Worm (Caenorhabditis elegans) whole organism, L3 larva: Measurements from ENCODE around the gene snt-1.
A peak's percentile ranks its signal among the peaks of the same experiment; 100 is the strongest.

ENCODE experiments used
- R02D3.7 ChIP-seq: fragments of 150-350 bp; optimal IDR thresholded peaks from 2 replicates; lab custom pipeline; 2014; ENCODE audit warnings: missing biosample characterization, missing genetic modification characterization
- ceh-28 ChIP-seq: fragments of 150-350 bp; optimal IDR thresholded peaks from 2 replicates; lab custom pipeline; 2014; ENCODE audit warnings: missing biosample characterization, missing genetic modification reagents, missing genetic modification characterization
- ceh-82 ChIP-seq: fragments of 150-350 bp; optimal IDR thresholded peaks from 2 replicates; lab custom pipeline; 2014; ENCODE audit warnings: missing biosample characterization, missing genetic modification characterization
- daf-12 ChIP-seq: fragments of 150-350 bp; optimal IDR thresholded peaks from 2 replicates; lab custom pipeline; 2014; ENCODE audit warnings: missing biosample characterization, missing genetic modification reagents, missing genetic modification characterization
- egl-27 ChIP-seq: sonication (generic microtip); optimal IDR thresholded peaks from 4 replicates; lab custom pipeline; 2017; ENCODE audit warnings: missing biosample characterization, missing genetic modification reagents, missing genetic modification characterization
- egl-5 ChIP-seq: fragments of 150-350 bp; optimal IDR thresholded peaks from 2 replicates; lab custom pipeline; 2017; ENCODE audit warnings: missing biosample characterization, missing genetic modification reagents, missing genetic modification characterization, inconsistent platforms
- elt-1 ChIP-seq: fragments of 150-350 bp; optimal IDR thresholded peaks from 2 replicates; lab custom pipeline; 2014; ENCODE audit warnings: missing biosample characterization, missing genetic modification characterization
- elt-2 ChIP-seq: sonication (generic microtip); optimal IDR thresholded peaks from 2 replicates; lab custom pipeline; 2016; ENCODE audit warnings: missing genetic modification reagents, mild to moderate bottlenecking, missing genetic modification characterization, missing compliant biosample characterization
- elt-3 ChIP-seq, 3 experiments: fragments of 150-350 bp in 1 of 3; sonication (generic microtip) in 2 of 3; optimal IDR thresholded peaks; 2 replicates in 2 of 3; 4 replicates in 1 of 3; lab custom pipeline; 2014 to 2017; ENCODE audit warnings: missing biosample characterization in 3 of 3, missing genetic modification characterization in 3 of 3
- fkh-10 ChIP-seq: sonication (generic microtip); optimal IDR thresholded peaks from 2 replicates; lab custom pipeline; 2017; ENCODE audit warnings: missing biosample characterization, missing genetic modification reagents, missing genetic modification characterization
- fkh-2 ChIP-seq: fragments of 150-350 bp; optimal IDR thresholded peaks from 2 replicates; lab custom pipeline; 2014; ENCODE audit warnings: missing biosample characterization, missing genetic modification reagents, missing genetic modification characterization
- fos-1 ChIP-seq: fragments of 150-350 bp; optimal IDR thresholded peaks from 2 replicates; lab custom pipeline; 2014; ENCODE audit warnings: missing biosample characterization, missing genetic modification characterization
- hmg-11 ChIP-seq: sonication (generic microtip); optimal IDR thresholded peaks from 2 replicates; lab custom pipeline; 2016; ENCODE audit warnings: missing genetic modification characterization, missing compliant biosample characterization
- jun-1 ChIP-seq: fragments of 150-350 bp; optimal IDR thresholded peaks from 2 replicates; lab custom pipeline; 2014; ENCODE audit warnings: missing biosample characterization, missing genetic modification reagents, missing genetic modification characterization
- lin-15B ChIP-seq: fragments of 150-350 bp; optimal IDR thresholded peaks from 2 replicates; lab custom pipeline; 2014; ENCODE audit warnings: missing biosample characterization, missing genetic modification characterization
- lin-39 ChIP-seq: fragments of 150-350 bp; optimal IDR thresholded peaks from 2 replicates; lab custom pipeline; 2018; ENCODE audit warnings: missing biosample characterization, missing genetic modification reagents, missing genetic modification characterization
- mdl-1 ChIP-seq: fragments of 150-350 bp; optimal IDR thresholded peaks from 2 replicates; lab custom pipeline; 2014; ENCODE audit warnings: missing biosample characterization, missing genetic modification characterization
- mml-1 ChIP-seq: fragments of 150-350 bp; sonication (generic microtip); optimal IDR thresholded peaks from 3 replicates; lab custom pipeline; 2014; ENCODE audit warnings: missing biosample characterization, missing genetic modification characterization
- nfya-1 ChIP-seq: sonication (generic microtip); optimal IDR thresholded peaks from 2 replicates; lab custom pipeline; 2017; ENCODE audit warnings: missing genetic modification characterization, mild to moderate bottlenecking, missing compliant biosample characterization, antibody characterized with exemption, moderate library complexity; ENCODE audit not compliant: insufficient read depth
- nhr-11 ChIP-seq: fragments of 150-350 bp; optimal IDR thresholded peaks from 2 replicates; lab custom pipeline; 2014; ENCODE audit warnings: missing biosample characterization, missing genetic modification characterization
- nhr-12 ChIP-seq: fragments of 150-350 bp; optimal IDR thresholded peaks from 2 replicates; lab custom pipeline; 2014; ENCODE audit warnings: missing biosample characterization, missing genetic modification characterization
- nhr-23 ChIP-seq: fragments of 150-350 bp; optimal IDR thresholded peaks from 2 replicates; lab custom pipeline; 2014; ENCODE audit warnings: missing biosample characterization, missing genetic modification reagents, missing genetic modification characterization
- nhr-237 ChIP-seq: fragments of 150-350 bp; optimal IDR thresholded peaks from 2 replicates; lab custom pipeline; 2014; ENCODE audit warnings: missing biosample characterization, missing genetic modification characterization
- nhr-25 ChIP-seq: sonication (generic microtip); optimal IDR thresholded peaks from 2 replicates; lab custom pipeline; 2017; ENCODE audit warnings: missing biosample characterization, missing genetic modification characterization
- nhr-28 ChIP-seq: fragments of 150-350 bp; optimal IDR thresholded peaks from 2 replicates; lab custom pipeline; 2014; ENCODE audit warnings: missing biosample characterization, missing genetic modification characterization
- nhr-43 ChIP-seq: sonication (generic microtip); optimal IDR thresholded peaks from 2 replicates; lab custom pipeline; 2016; ENCODE audit warnings: mild to moderate bottlenecking, missing genetic modification characterization, missing compliant biosample characterization; ENCODE audit not compliant: poor library complexity, severe bottlenecking
- nhr-67 ChIP-seq: fragments of 150-350 bp; optimal IDR thresholded peaks from 2 replicates; lab custom pipeline; 2014; ENCODE audit warnings: missing biosample characterization, missing genetic modification characterization
- nhr-77 ChIP-seq: fragments of 150-350 bp; optimal IDR thresholded peaks from 2 replicates; lab custom pipeline; 2014; ENCODE audit warnings: missing biosample characterization, missing genetic modification characterization
- pha-4 ChIP-seq: fragments of 150-350 bp; optimal IDR thresholded peaks from 2 replicates; lab custom pipeline; 2014; ENCODE audit warnings: missing biosample characterization, missing genetic modification reagents, missing genetic modification characterization
- pqm-1 ChIP-seq: fragments of 150-350 bp; optimal IDR thresholded peaks from 2 replicates; lab custom pipeline; 2017; ENCODE audit warnings: missing biosample characterization, missing genetic modification characterization, inconsistent platforms
- sea-2 ChIP-seq: fragments of 150-350 bp; sonication (generic microtip); optimal IDR thresholded peaks from 4 replicates; lab custom pipeline; 2014; ENCODE audit warnings: missing biosample characterization, missing genetic modification reagents, missing genetic modification characterization
- skn-1 ChIP-seq: fragments of 150-350 bp; optimal IDR thresholded peaks from 2 replicates; lab custom pipeline; 2014; ENCODE audit warnings: missing biosample characterization, missing genetic modification characterization
- snpc-4 ChIP-seq: fragments of 150-350 bp; optimal IDR thresholded peaks from 2 replicates; lab custom pipeline; 2014; ENCODE audit warnings: missing biosample characterization, missing genetic modification characterization
- tbx-2 ChIP-seq: sonication (generic microtip); optimal IDR thresholded peaks from 2 replicates; lab custom pipeline; 2016; ENCODE audit warnings: mild to moderate bottlenecking, missing genetic modification characterization, missing compliant biosample characterization
- unc-39 ChIP-seq: sonication (generic microtip); optimal IDR thresholded peaks from 4 replicates; lab custom pipeline; 2017; ENCODE audit warnings: missing biosample characterization, missing genetic modification characterization
- unc-62 ChIP-seq: fragments of 150-350 bp; sonication (generic microtip); optimal IDR thresholded peaks from 4 replicates; lab custom pipeline; 2014; ENCODE audit warnings: missing biosample characterization, missing genetic modification reagents, missing genetic modification characterization
- ztf-11 ChIP-seq: fragments of 150-350 bp; optimal IDR thresholded peaks from 2 replicates; lab custom pipeline; 2014; ENCODE audit warnings: missing biosample characterization, missing genetic modification characterization
- ztf-4 ChIP-seq: fragments of 150-350 bp; optimal IDR thresholded peaks from 2 replicates; lab custom pipeline; 2014; ENCODE audit warnings: missing biosample characterization, missing genetic modification characterization

The snt-1 gene

DNA sequence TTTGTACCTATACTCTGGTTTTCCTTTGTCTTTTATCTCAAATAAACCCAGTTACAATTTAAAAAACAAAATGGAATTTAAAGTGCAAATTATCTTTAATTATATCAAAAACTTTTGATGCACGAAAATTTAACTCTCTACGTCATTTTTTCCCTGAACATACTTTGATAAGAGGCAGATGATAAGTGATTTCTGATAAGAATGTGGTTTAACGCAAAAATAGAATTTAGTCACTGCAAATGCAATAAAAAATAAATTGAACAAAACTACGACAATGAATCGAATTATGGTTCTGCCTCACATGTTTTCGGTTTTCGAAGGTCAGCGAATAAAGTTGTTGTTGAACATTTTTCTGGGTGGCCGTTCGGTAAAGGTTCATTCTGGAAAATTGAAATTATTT is 11.1 kb downstream of the snt-1 start:
- TF ChIP-seq lin-15B (no peak), R02D3.7 (tag; lab: Kevin White, UChicago) (no peak), ceh-28 (no peak), skn-1 (tag; lab: Kevin White, UChicago) (no peak), nhr-237 (tag; lab: Kevin White, UChicago) (no peak), elt-2 (tag; lab: Kevin White, UChicago) (peak; percentile 88), jun-1 (tag; lab: Kevin White, UChicago) (peak; percentile 32), nhr-12 (no peak), fkh-2 (tag; lab: Kevin White, UChicago) (no peak), mml-1 (tag; lab: Kevin White, UChicago) (no peak), snpc-4 (no peak), lin-39 (no peak), elt-3 (tag; optimal IDR thresholded peaks at IDR 0.05; lab: Kevin White, UChicago) (peak in 1 of 3 experiments; percentile 51), daf-12 (tag; lab: Kevin White, UChicago) (no peak), pqm-1 (peak; percentile 95), pha-4 (peak; percentile 44), nfya-1 (no peak), nhr-67 (tag; lab: Kevin White, UChicago) (no peak), elt-1 (tag; lab: Kevin White, UChicago) (no peak), ztf-4 (no peak), fos-1 (tag; lab: Kevin White, UChicago) (no peak), fkh-10 (no peak), nhr-11 (tag; lab: Kevin White, UChicago) (no peak), tbx-2 (tag; lab: Kevin White, UChicago) (no peak), nhr-77 (tag; lab: Kevin White, UChicago) (no peak), unc-62 (GFP tag; lab: Kevin White, UChicago) (no peak), nhr-28 (tag; lab: Kevin White, UChicago) (no peak)

DNA sequence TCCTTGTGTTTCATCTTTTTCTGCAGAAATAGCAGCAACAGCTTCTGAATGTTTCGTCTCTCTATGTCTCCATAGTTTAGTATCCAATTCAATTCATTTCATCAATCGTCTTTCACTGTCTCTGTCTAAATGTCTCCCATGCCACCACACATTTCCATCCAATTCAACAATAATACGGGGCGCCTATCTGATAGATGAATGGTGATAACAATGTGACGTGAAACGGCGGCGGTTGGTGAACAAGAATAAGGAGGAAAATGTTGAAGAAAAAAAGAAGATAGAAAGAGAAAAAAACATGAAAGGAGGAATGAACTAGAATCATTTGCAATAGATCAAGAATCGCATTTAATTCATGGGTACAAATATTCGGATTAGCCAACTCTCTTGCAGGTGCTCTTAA is 11.6 kb downstream of the snt-1 start:
- TF ChIP-seq egl-5 (peak; percentile 90), lin-39 (no peak), mdl-1 (tag; lab: Kevin White, UChicago) (peak; percentile 29), nfya-1 (peak; percentile 69), nhr-23 (peak; percentile 80), elt-1 (tag; lab: Kevin White, UChicago) (peak; percentile 96), ztf-11 (tag; lab: Kevin White, UChicago) (no peak), pqm-1 (peak; percentile 67), unc-39 (tag; lab: Kevin White, UChicago) (no peak), nhr-28 (tag; lab: Kevin White, UChicago) (no peak), nhr-77 (tag; lab: Kevin White, UChicago) (peak; percentile 14), elt-3 (tag; optimal IDR thresholded peaks at IDR 0.05; lab: Kevin White, UChicago) (peak in 1 of 3 experiments; percentile 69), elt-2 (tag; lab: Kevin White, UChicago) (peak; percentile 85), daf-12 (tag; lab: Kevin White, UChicago) (no peak), unc-62 (GFP tag; lab: Kevin White, UChicago) (peak; percentile 89), nhr-12 (no peak), nhr-43 (tag; lab: Kevin White, UChicago) (peak; percentile 31), ceh-82 (tag; lab: Kevin White, UChicago) (no peak), jun-1 (tag; lab: Kevin White, UChicago) (peak; percentile 6), R02D3.7 (tag; lab: Kevin White, UChicago) (peak; percentile 8), nhr-11 (tag; lab: Kevin White, UChicago) (peak; percentile 21), sea-2 (GFP tag; lab: Kevin White, UChicago) (no peak), egl-27 (tag; lab: Kevin White, UChicago) (peak; percentile 34), nhr-237 (tag; lab: Kevin White, UChicago) (no peak), nhr-25 (tag; lab: Kevin White, UChicago) (peak; percentile 82), pha-4 (no peak), ceh-28 (no peak)

DNA sequence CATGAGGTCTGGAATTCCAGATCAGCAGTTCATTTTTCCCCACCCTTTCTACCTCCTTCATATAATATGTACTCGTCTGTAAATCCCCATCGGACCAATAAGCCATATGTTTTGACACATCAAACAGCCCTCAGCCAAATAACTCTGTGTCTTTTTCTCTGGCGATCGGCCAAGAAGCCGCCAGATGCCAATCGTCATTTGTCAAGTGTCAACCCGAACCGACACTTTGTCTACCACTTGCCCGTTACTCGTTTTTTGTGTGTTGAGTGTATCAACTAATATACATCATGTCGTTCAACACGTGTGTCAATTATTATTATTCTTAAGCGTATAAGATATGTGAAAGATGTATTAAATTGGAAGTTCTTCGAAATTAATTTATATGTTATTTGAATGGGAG is 12.5 kb downstream of the snt-1 start:
- TF ChIP-seq nhr-77 (tag; lab: Kevin White, UChicago): no peak
- TF ChIP-seq lin-39: peak; percentile 99
- TF ChIP-seq ceh-82 (tag; lab: Kevin White, UChicago): no peak
- no peak for TF ChIP-seq nhr-237 (tag; lab: Kevin White, UChicago)
- TF ChIP-seq nhr-25 (tag; lab: Kevin White, UChicago): peak; percentile 42
- no peak for TF ChIP-seq pha-4
- no peak for TF ChIP-seq unc-39 (tag; lab: Kevin White, UChicago)
- no peak for TF ChIP-seq elt-3 (tag; optimal IDR thresholded peaks at IDR 0.05; lab: Kevin White, UChicago)
- TF ChIP-seq snpc-4: peak; percentile 35
- TF ChIP-seq nhr-43 (tag; lab: Kevin White, UChicago): peak; percentile 34
- peak; percentile 23 for TF ChIP-seq egl-5
- peak; percentile 53 for TF ChIP-seq nfya-1
- peak; percentile 84 for TF ChIP-seq elt-1 (tag; lab: Kevin White, UChicago)
- no peak for TF ChIP-seq mml-1 (tag; lab: Kevin White, UChicago)
- peak; percentile 39 for TF ChIP-seq hmg-11 (tag; lab: Kevin White, UChicago)
- peak; percentile 98 for TF ChIP-seq unc-62 (GFP tag; lab: Kevin White, UChicago)
- no peak for TF ChIP-seq nhr-12
